Fruit fly (Drosophila melanogaster) whole organism, adult: ENCODE results near the gene CG6739.

Source experiments
- CG33017 ChIP-seq: fragments of 200-800 bp; sonication (Bioruptor generic); optimal IDR thresholded peaks from 2 replicates; lab custom pipeline; 2018; ENCODE audit warnings: missing biosample characterization, mild to moderate bottlenecking, missing genetic modification characterization, moderate library complexity
- CG5204 ChIP-seq: fragments of 200-800 bp; sonication (Bioruptor generic); optimal IDR thresholded peaks from 2 replicates; lab custom pipeline; 2016; ENCODE audit warnings: missing biosample characterization, missing genetic modification characterization
- CG7045 ChIP-seq: fragments of 200-800 bp; sonication (Bioruptor generic); optimal IDR thresholded peaks from 2 replicates; lab custom pipeline; 2017; ENCODE audit warnings: missing biosample characterization, mild to moderate bottlenecking, missing genetic modification characterization
- Clk ChIP-seq: fragments of 200-800 bp; sonication (Bioruptor generic); optimal IDR thresholded peaks from 2 replicates; lab custom pipeline; 2017; ENCODE audit warnings: missing biosample characterization, missing genetic modification characterization
- Crg-1 ChIP-seq: fragments of 200-800 bp; sonication (Bioruptor generic); optimal IDR thresholded peaks from 2 replicates; lab custom pipeline; 2016; ENCODE audit warnings: missing biosample characterization, missing genetic modification characterization
- Hr96 ChIP-seq: fragments of 200-800 bp; sonication (Bioruptor generic); optimal IDR thresholded peaks from 2 replicates; lab custom pipeline; 2016; ENCODE audit warnings: missing biosample characterization, missing genetic modification characterization
- Mnt ChIP-seq: fragments of 200-800 bp; sonication (Bioruptor generic); optimal IDR thresholded peaks from 2 replicates; lab custom pipeline; 2016; ENCODE audit warnings: missing biosample characterization, mild to moderate bottlenecking, missing genetic modification characterization
- cic ChIP-seq: fragments of 200-800 bp; sonication (Bioruptor generic); optimal IDR thresholded peaks from 2 replicates; lab custom pipeline; 2017; ENCODE audit warnings: missing biosample characterization, mild to moderate bottlenecking, missing genetic modification characterization, moderate library complexity
- kay ChIP-seq: fragments of 200-800 bp; sonication (Bioruptor generic); peaks from one replicate; lab custom pipeline; 2016; ENCODE audit warnings: missing biosample characterization, missing genetic modification characterization, borderline replicate concordance
- ovo ChIP-seq: fragments of 200-800 bp; sonication (Bioruptor generic); optimal IDR thresholded peaks from 2 replicates; lab custom pipeline; 2016; ENCODE audit warnings: missing biosample characterization, missing genetic modification characterization
- pad ChIP-seq: fragments of 200-800 bp; sonication (Bioruptor generic); optimal IDR thresholded peaks from 3 replicates; lab custom pipeline; 2017; ENCODE audit warnings: missing biosample characterization, missing genetic modification characterization, mild to moderate bottlenecking, moderate library complexity, missing genetic modification reagents
- tj ChIP-seq: fragments of 200-800 bp; sonication (Bioruptor generic); optimal IDR thresholded peaks from 3 replicates; lab custom pipeline; 2017; ENCODE audit warnings: missing biosample characterization, mild to moderate bottlenecking, missing genetic modification characterization, moderate library complexity
- toe ChIP-seq: fragments of 200-800 bp; sonication (Bioruptor generic); optimal IDR thresholded peaks from 2 replicates; lab custom pipeline; 2016; ENCODE audit warnings: missing biosample characterization, missing genetic modification characterization

- TF ChIP-seq ovo (GFP tag; lab: Kevin White, UChicago) (no peak), kay (GFP tag; lab: Kevin White, UChicago) (no peak), Hr96 (GFP tag; lab: Kevin White, UChicago) (no peak), toe (GFP tag; lab: Kevin White, UChicago) (no peak), tj (GFP tag; lab: Kevin White, UChicago) (no peak), Mnt (GFP tag; lab: Kevin White, UChicago) (no peak), Clk (no peak), CG33017 (tag; lab: Kevin White, UChicago) (no peak), cic (GFP tag; lab: Kevin White, UChicago) (no peak), pad (GFP tag; lab: Kevin White, UChicago) (no peak), Crg-1 (no peak), CG7045 (GFP tag; lab: Kevin White, UChicago) (no peak), CG5204 (GFP tag; lab: Kevin White, UChicago) (no peak)
Measured at dm6 chr2L:7621706-7622105, 13.5 kb downstream of the CG6739 start.
